Fruit fly (Drosophila melanogaster) whole organism, adult: Measurements from ENCODE around the gene CD98hc.

Experiments
- CG11617 ChIP-seq: fragments of 200-800 bp; sonication (Bioruptor generic); optimal IDR thresholded peaks from 2 replicates; lab custom pipeline; 2017; ENCODE audit warnings: mild to moderate bottlenecking, missing biosample characterization, missing genetic modification reagents, missing genetic modification characterization
- CG12768 ChIP-seq: fragments of 200-800 bp; sonication (Bioruptor generic); optimal IDR thresholded peaks from 2 replicates; lab custom pipeline; 2017; ENCODE audit warnings: missing biosample characterization, missing genetic modification characterization, mild to moderate bottlenecking, moderate library complexity, missing genetic modification reagents
- CG14711 ChIP-seq: fragments of 200-800 bp; sonication (Bioruptor generic); optimal IDR thresholded peaks from 2 replicates; lab custom pipeline; 2018; ENCODE audit warnings: missing biosample characterization, mild to moderate bottlenecking, missing genetic modification characterization, moderate library complexity
- CG1620 ChIP-seq: fragments of 200-800 bp; sonication (Bioruptor generic); optimal IDR thresholded peaks from 2 replicates; lab custom pipeline; 2016; ENCODE audit warnings: missing biosample characterization, missing genetic modification characterization
- CG33017 ChIP-seq: fragments of 200-800 bp; sonication (Bioruptor generic); optimal IDR thresholded peaks from 2 replicates; lab custom pipeline; 2018; ENCODE audit warnings: missing biosample characterization, mild to moderate bottlenecking, missing genetic modification characterization, moderate library complexity
- CG5204 ChIP-seq: fragments of 200-800 bp; sonication (Bioruptor generic); optimal IDR thresholded peaks from 2 replicates; lab custom pipeline; 2016; ENCODE audit warnings: missing biosample characterization, missing genetic modification characterization
- CG7045 ChIP-seq: fragments of 200-800 bp; sonication (Bioruptor generic); optimal IDR thresholded peaks from 2 replicates; lab custom pipeline; 2017; ENCODE audit warnings: missing biosample characterization, mild to moderate bottlenecking, missing genetic modification characterization
- CG7101 ChIP-seq: fragments of 200-800 bp; sonication (Bioruptor generic); optimal IDR thresholded peaks from 2 replicates; lab custom pipeline; 2018; ENCODE audit warnings: missing biosample characterization, mild to moderate bottlenecking, missing genetic modification characterization, moderate library complexity
- Clk ChIP-seq: fragments of 200-800 bp; sonication (Bioruptor generic); optimal IDR thresholded peaks from 2 replicates; lab custom pipeline; 2017; ENCODE audit warnings: missing biosample characterization, missing genetic modification characterization
- Crg-1 ChIP-seq: fragments of 200-800 bp; sonication (Bioruptor generic); optimal IDR thresholded peaks from 2 replicates; lab custom pipeline; 2016; ENCODE audit warnings: missing biosample characterization, missing genetic modification characterization
- Hr96 ChIP-seq: fragments of 200-800 bp; sonication (Bioruptor generic); optimal IDR thresholded peaks from 2 replicates; lab custom pipeline; 2016; ENCODE audit warnings: missing biosample characterization, missing genetic modification characterization
- Mnt ChIP-seq: fragments of 200-800 bp; sonication (Bioruptor generic); optimal IDR thresholded peaks from 2 replicates; lab custom pipeline; 2016; ENCODE audit warnings: missing biosample characterization, mild to moderate bottlenecking, missing genetic modification characterization
- bab1 ChIP-seq: fragments of 200-800 bp; sonication (Bioruptor generic); optimal IDR thresholded peaks from 3 replicates; lab custom pipeline; 2019; ENCODE audit warnings: missing biosample characterization, mild to moderate bottlenecking, missing genetic modification characterization, moderate library complexity
- cic ChIP-seq: fragments of 200-800 bp; sonication (Bioruptor generic); optimal IDR thresholded peaks from 2 replicates; lab custom pipeline; 2017; ENCODE audit warnings: missing biosample characterization, mild to moderate bottlenecking, missing genetic modification characterization, moderate library complexity
- cnc ChIP-seq, 2 experiments: fragments of >200 bp; optimal IDR thresholded peaks; 2 replicates each; lab custom pipeline; 2017
- kay ChIP-seq: fragments of 200-800 bp; sonication (Bioruptor generic); peaks from one replicate; lab custom pipeline; 2016; ENCODE audit warnings: missing biosample characterization, missing genetic modification characterization, borderline replicate concordance
- ovo ChIP-seq: fragments of 200-800 bp; sonication (Bioruptor generic); optimal IDR thresholded peaks from 2 replicates; lab custom pipeline; 2016; ENCODE audit warnings: missing biosample characterization, missing genetic modification characterization
- pad ChIP-seq: fragments of 200-800 bp; sonication (Bioruptor generic); optimal IDR thresholded peaks from 3 replicates; lab custom pipeline; 2017; ENCODE audit warnings: missing biosample characterization, missing genetic modification characterization, mild to moderate bottlenecking, moderate library complexity, missing genetic modification reagents
- tj ChIP-seq: fragments of 200-800 bp; sonication (Bioruptor generic); optimal IDR thresholded peaks from 3 replicates; lab custom pipeline; 2017; ENCODE audit warnings: missing biosample characterization, mild to moderate bottlenecking, missing genetic modification characterization, moderate library complexity
- toe ChIP-seq: fragments of 200-800 bp; sonication (Bioruptor generic); optimal IDR thresholded peaks from 2 replicates; lab custom pipeline; 2016; ENCODE audit warnings: missing biosample characterization, missing genetic modification characterization

Gene CD98hc

dm6 chr3R:7977011-7977925 is 960 bp downstream of the CD98hc start:
- no peak for TF ChIP-seq Clk
- no peak for TF ChIP-seq cnc (optimal IDR thresholded peaks at IDR 0.05; lab: Kevin White, UChicago)
- peak; percentile 2 for TF ChIP-seq CG7045
- peak; percentile 1 for TF ChIP-seq Crg-1 (GFP tag; lab: Kevin White, UChicago)
- no peak for TF ChIP-seq toe (GFP tag; lab: Kevin White, UChicago)
- no peak for TF ChIP-seq ovo
- peak; percentile 21 for TF ChIP-seq CG11617
- TF ChIP-seq CG5204 (GFP tag; lab: Kevin White, UChicago) = no peak
- peak; percentile 35 for TF ChIP-seq CG7101
- peak; percentile 55 for TF ChIP-seq CG33017
- TF ChIP-seq CG12768 (GFP tag; lab: Kevin White, UChicago) = no peak
- peak; percentile 48 for TF ChIP-seq bab1 (GFP tag; lab: Kevin White, UChicago)
- peak; percentile 68 for TF ChIP-seq cic (GFP tag; lab: Kevin White, UChicago)
- no peak for TF ChIP-seq Hr96
- no peak for TF ChIP-seq tj (GFP tag; lab: Kevin White, UChicago)
- TF ChIP-seq Mnt (GFP tag; lab: Kevin White, UChicago) = peak; percentile 62
- peak; percentile 84 for TF ChIP-seq kay (GFP tag; lab: Kevin White, UChicago)
- TF ChIP-seq CG1620 (GFP tag; lab: Kevin White, UChicago) = peak; percentile 52
- peak; percentile 6 for TF ChIP-seq pad (GFP tag; lab: Kevin White, UChicago)
- TF ChIP-seq CG14711 (tag; lab: Kevin White, UChicago) = no peak

dm6 chr3R:7973049-7973448 is 5.2 kb downstream of the CD98hc start:
- TF ChIP-seq CG5204 (GFP tag; lab: Kevin White, UChicago) (no peak), toe (GFP tag; lab: Kevin White, UChicago) (no peak), CG14711 (tag; lab: Kevin White, UChicago) (no peak), CG7045 (no peak), bab1 (GFP tag; lab: Kevin White, UChicago) (no peak), cic (GFP tag; lab: Kevin White, UChicago) (no peak), CG12768 (GFP tag; lab: Kevin White, UChicago) (no peak), Clk (no peak), Crg-1 (GFP tag; lab: Kevin White, UChicago) (no peak), CG1620 (GFP tag; lab: Kevin White, UChicago) (no peak), tj (GFP tag; lab: Kevin White, UChicago) (no peak), pad (GFP tag; lab: Kevin White, UChicago) (no peak), CG33017 (no peak), cnc (optimal IDR thresholded peaks at IDR 0.05; lab: Kevin White, UChicago) (no peak), kay (GFP tag; lab: Kevin White, UChicago) (no peak), Hr96 (no peak), CG7101 (no peak), ovo (no peak), Mnt (GFP tag; lab: Kevin White, UChicago) (no peak)

- TF ChIP-seq cic (GFP tag; lab: Kevin White, UChicago) (no peak), CG14711 (tag; lab: Kevin White, UChicago) (no peak), pad (GFP tag; lab: Kevin White, UChicago) (no peak), Mnt (GFP tag; lab: Kevin White, UChicago) (no peak), kay (GFP tag; lab: Kevin White, UChicago) (no peak), CG12768 (GFP tag; lab: Kevin White, UChicago) (no peak), CG1620 (GFP tag; lab: Kevin White, UChicago) (no peak), CG7045 (no peak), Clk (no peak), bab1 (GFP tag; lab: Kevin White, UChicago) (no peak), ovo (no peak), CG7101 (no peak), CG11617 (no peak)
These were observed 6.0 kb downstream of the CD98hc start for dm6 chr3R:7972179-7972578.

DNA sequence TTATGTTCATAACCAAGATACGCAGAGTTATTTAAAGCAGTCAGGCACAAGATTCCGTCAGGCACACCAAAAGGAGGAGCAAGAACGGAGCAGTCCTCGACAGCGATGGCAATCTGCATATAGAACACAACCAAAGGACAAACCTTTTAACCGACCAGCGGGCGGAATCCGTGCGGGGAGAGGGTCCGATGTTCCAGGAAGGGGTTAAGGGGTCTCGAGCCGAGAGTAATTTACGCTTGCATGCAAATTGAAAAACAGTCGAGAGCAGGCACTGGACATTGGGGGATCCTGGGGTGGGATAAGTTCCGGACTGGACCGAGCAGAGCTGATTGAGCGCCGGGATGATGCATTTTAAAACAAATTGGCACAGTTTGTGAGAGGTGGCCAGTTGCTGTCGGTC is 7.6 kb downstream of the CD98hc start:
- TF ChIP-seq Hr96 (no peak), ovo (no peak), toe (GFP tag; lab: Kevin White, UChicago) (no peak), kay (GFP tag; lab: Kevin White, UChicago) (no peak), Clk (no peak), cic (GFP tag; lab: Kevin White, UChicago) (no peak), bab1 (GFP tag; lab: Kevin White, UChicago) (no peak), CG1620 (GFP tag; lab: Kevin White, UChicago) (no peak), CG7045 (no peak), cnc (optimal IDR thresholded peaks at IDR 0.05; lab: Kevin White, UChicago) (no peak), CG14711 (tag; lab: Kevin White, UChicago) (no peak), CG11617 (no peak), pad (GFP tag; lab: Kevin White, UChicago) (no peak), tj (GFP tag; lab: Kevin White, UChicago) (no peak), CG33017 (no peak), CG5204 (GFP tag; lab: Kevin White, UChicago) (no peak), Mnt (GFP tag; lab: Kevin White, UChicago) (no peak)

dm6 chr3R:7969702-7970175 is 8.5 kb downstream of the CD98hc start:
- TF ChIP-seq CG12768 (GFP tag; lab: Kevin White, UChicago) = no peak
- TF ChIP-seq bab1 (GFP tag; lab: Kevin White, UChicago) = no peak
- no peak for TF ChIP-seq toe (GFP tag; lab: Kevin White, UChicago)
- TF ChIP-seq Crg-1 (GFP tag; lab: Kevin White, UChicago) = no peak
- TF ChIP-seq Clk = no peak
- peak; percentile 4 for TF ChIP-seq tj (GFP tag; lab: Kevin White, UChicago)
- TF ChIP-seq cnc (optimal IDR thresholded peaks at IDR 0.05; lab: Kevin White, UChicago) = no peak
- no peak for TF ChIP-seq kay (GFP tag; lab: Kevin White, UChicago)
- no peak for TF ChIP-seq ovo
